Worm (Caenorhabditis elegans) whole organism, mixed stage, embryonic: Measurements from ENCODE around the gene F21C10.19.

Experiments
- bed-3 ChIP-seq: fragments of 200-800 bp; sonication (Bioruptor generic); optimal IDR thresholded peaks from 3 replicates; lab custom pipeline; 2018; ENCODE audit warnings: mild to moderate bottlenecking, missing genetic modification characterization, moderate library complexity, missing compliant biosample characterization
- blmp-1 ChIP-seq: fragments of 150-350 bp; optimal IDR thresholded peaks from 2 replicates; lab custom pipeline; 2014; ENCODE audit warnings: missing biosample characterization, missing genetic modification characterization
- ceh-43 ChIP-seq: fragments of 200-800 bp; sonication (Bioruptor generic); optimal IDR thresholded peaks from 2 replicates; lab custom pipeline; 2018; ENCODE audit warnings: mild to moderate bottlenecking, missing genetic modification characterization, moderate library complexity, missing compliant biosample characterization
- ceh-83 ChIP-seq: fragments of 200-800 bp; sonication (Bioruptor generic); optimal IDR thresholded peaks from 2 replicates; lab custom pipeline; 2018; ENCODE audit warnings: mild to moderate bottlenecking, missing genetic modification characterization, missing compliant biosample characterization
- ces-1 ChIP-seq: fragments of 150-350 bp; optimal IDR thresholded peaks from 2 replicates; lab custom pipeline; 2014; ENCODE audit warnings: missing biosample characterization, missing genetic modification reagents, missing genetic modification characterization
- drap-1 ChIP-seq: fragments of 200-800 bp; sonication (Bioruptor generic); optimal IDR thresholded peaks from 3 replicates; lab custom pipeline; 2018; ENCODE audit warnings: mild to moderate bottlenecking, missing genetic modification characterization, missing compliant biosample characterization
- elt-1 ChIP-seq: sonication (generic microtip); optimal IDR thresholded peaks from 2 replicates; lab custom pipeline; 2017; ENCODE audit warnings: missing genetic modification characterization, mild to moderate bottlenecking, missing compliant biosample characterization, antibody characterized with exemption, moderate library complexity, borderline replicate concordance; ENCODE audit not compliant: insufficient read depth
- elt-3 ChIP-seq: fragments of 150-350 bp; optimal IDR thresholded peaks from 2 replicates; lab custom pipeline; 2014; ENCODE audit warnings: missing biosample characterization, missing genetic modification characterization
- flh-1 ChIP-seq: fragments of 200-800 bp; sonication (Bioruptor generic); optimal IDR thresholded peaks from 2 replicates; lab custom pipeline; 2018; ENCODE audit warnings: mild to moderate bottlenecking, missing genetic modification characterization, moderate library complexity, missing compliant biosample characterization
- ham-2 ChIP-seq: fragments of 200-800 bp; sonication (Bioruptor generic); optimal IDR thresholded peaks from 2 replicates; lab custom pipeline; 2018; ENCODE audit warnings: mild to moderate bottlenecking, missing genetic modification characterization, missing compliant biosample characterization
- hlh-1 ChIP-seq: fragments of 150-350 bp; optimal IDR thresholded peaks from 2 replicates; lab custom pipeline; 2014; ENCODE audit warnings: missing biosample characterization, missing genetic modification reagents, missing genetic modification characterization
- lin-32 ChIP-seq: fragments of 200-800 bp; sonication (Bioruptor generic); optimal IDR thresholded peaks from 2 replicates; lab custom pipeline; 2018; ENCODE audit warnings: mild to moderate bottlenecking, missing genetic modification characterization, missing compliant biosample characterization
- mab-5 ChIP-seq: fragments of 150-350 bp; optimal IDR thresholded peaks from 2 replicates; lab custom pipeline; 2014; ENCODE audit warnings: missing biosample characterization, missing genetic modification characterization
- mep-1 ChIP-seq: fragments of 150-350 bp; optimal IDR thresholded peaks from 2 replicates; lab custom pipeline; 2017; ENCODE audit warnings: missing biosample characterization, missing genetic modification reagents, missing genetic modification characterization, inconsistent platforms
- mls-2 ChIP-seq: sonication (generic microtip); optimal IDR thresholded peaks from 2 replicates; lab custom pipeline; 2016; ENCODE audit warnings: mild to moderate bottlenecking, missing genetic modification characterization, moderate library complexity, missing compliant biosample characterization
- nhr-12 ChIP-seq: fragments of 150-350 bp; optimal IDR thresholded peaks from 2 replicates; lab custom pipeline; 2014; ENCODE audit warnings: missing biosample characterization, missing genetic modification characterization
- nhr-2 ChIP-seq: fragments of 150-350 bp; optimal IDR thresholded peaks from 2 replicates; lab custom pipeline; 2014; ENCODE audit warnings: missing biosample characterization, missing genetic modification characterization
- nhr-28 ChIP-seq: fragments of 150-350 bp; optimal IDR thresholded peaks from 2 replicates; lab custom pipeline; 2014; ENCODE audit warnings: missing biosample characterization, missing genetic modification characterization
- nhr-76 ChIP-seq: sonication (generic microtip); optimal IDR thresholded peaks from 2 replicates; lab custom pipeline; 2017; ENCODE audit warnings: missing biosample characterization, missing genetic modification characterization
- pha-4 ChIP-seq: fragments of 150-350 bp; optimal IDR thresholded peaks from 2 replicates; lab custom pipeline; 2018; ENCODE audit warnings: missing biosample characterization, missing genetic modification reagents, missing genetic modification characterization
- snpc-4 ChIP-seq: fragments of 150-350 bp; optimal IDR thresholded peaks from 2 replicates; lab custom pipeline; 2014; ENCODE audit warnings: missing biosample characterization, missing genetic modification characterization
- sptf-1 ChIP-seq: sonication (generic microtip); optimal IDR thresholded peaks from 2 replicates; lab custom pipeline; 2017; ENCODE audit warnings: mild to moderate bottlenecking, missing genetic modification characterization, moderate library complexity, missing compliant biosample characterization
- tbx-8 ChIP-seq: fragments of 200-800 bp; sonication (Bioruptor generic); optimal IDR thresholded peaks from 2 replicates; lab custom pipeline; 2018; ENCODE audit warnings: mild to moderate bottlenecking, missing genetic modification characterization, moderate library complexity, missing compliant biosample characterization
- unc-120 ChIP-seq: sonication (generic microtip); optimal IDR thresholded peaks from 2 replicates; lab custom pipeline; 2017; ENCODE audit warnings: missing genetic modification characterization, missing compliant biosample characterization; ENCODE audit not compliant: poor library complexity, severe bottlenecking
- unc-62 ChIP-seq: fragments of 150-350 bp; optimal IDR thresholded peaks from 2 replicates; lab custom pipeline; 2014; ENCODE audit warnings: missing biosample characterization, missing genetic modification reagents, missing genetic modification characterization
- zip-8 ChIP-seq: fragments of 150-350 bp; optimal IDR thresholded peaks from 2 replicates; lab custom pipeline; 2014; ENCODE audit warnings: missing biosample characterization, missing genetic modification characterization

The F21C10.19 gene

ce11 chrV:9146849-9147557, 16.1 kb downstream of the F21C10.19 start, which contains the start of gene spl-2:
Gene spl-2, minus strand, starts transcription at chrV:9146899.
- TF ChIP-seq ceh-43 (GFP tag; lab: Kevin White, UChicago) (no peak), elt-1 (tag; lab: Kevin White, UChicago) (peak; percentile 72)

- TF ChIP-seq hlh-1 (tag; lab: Kevin White, UChicago) (no peak), elt-1 (tag; lab: Kevin White, UChicago) (no peak), nhr-76 (tag; lab: Kevin White, UChicago) (no peak), flh-1 (GFP tag; lab: Kevin White, UChicago) (no peak), ces-1 (GFP tag; lab: Kevin White, UChicago) (no peak), mep-1 (tag; lab: Kevin White, UChicago) (no peak), elt-3 (tag; lab: Kevin White, UChicago) (no peak), mls-2 (tag; lab: Kevin White, UChicago) (no peak), blmp-1 (no peak), bed-3 (GFP tag; lab: Kevin White, UChicago) (no peak)
Observed at ce11 chrV:9148151-9148550, 17.3 kb downstream of the F21C10.19 start.

ce11 chrV:9152339-9152738, 21.5 kb downstream of the F21C10.19 start:
- TF ChIP-seq ham-2 (GFP tag; lab: Kevin White, UChicago) (no peak), mab-5 (tag; lab: Kevin White, UChicago) (no peak), nhr-28 (tag; lab: Kevin White, UChicago) (no peak), lin-32 (GFP tag; lab: Kevin White, UChicago) (no peak), flh-1 (GFP tag; lab: Kevin White, UChicago) (no peak), snpc-4 (tag; lab: Kevin White, UChicago) (no peak), ceh-43 (GFP tag; lab: Kevin White, UChicago) (no peak), nhr-2 (tag; lab: Kevin White, UChicago) (no peak), zip-8 (tag; lab: Kevin White, UChicago) (no peak), nhr-12 (tag; lab: Kevin White, UChicago) (no peak), elt-3 (tag; lab: Kevin White, UChicago) (no peak), drap-1 (GFP tag; lab: Kevin White, UChicago) (no peak), ces-1 (GFP tag; lab: Kevin White, UChicago) (no peak), nhr-76 (tag; lab: Kevin White, UChicago) (no peak), unc-120 (no peak), tbx-8 (GFP tag; lab: Kevin White, UChicago) (no peak), mep-1 (tag; lab: Kevin White, UChicago) (no peak)
- TF ChIP-seq, all 35 proteins: peak for 0

ce11 chrV:9154772-9155171, 23.9 kb downstream of the F21C10.19 start, which contains the start of gene B0222.5:
Gene B0222.5, minus strand, starts transcription at chrV:9154872.
- TF ChIP-seq unc-62 (GFP tag; lab: Kevin White, UChicago) (no peak), nhr-2 (tag; lab: Kevin White, UChicago) (no peak), zip-8 (tag; lab: Kevin White, UChicago) (no peak), nhr-28 (tag; lab: Kevin White, UChicago) (no peak), unc-120 (no peak), snpc-4 (tag; lab: Kevin White, UChicago) (no peak), drap-1 (GFP tag; lab: Kevin White, UChicago) (no peak), sptf-1 (tag; lab: Kevin White, UChicago) (no peak), ceh-43 (GFP tag; lab: Kevin White, UChicago) (no peak), elt-1 (tag; lab: Kevin White, UChicago) (no peak)

ce11 chrV:9155616-9156015, 24.8 kb downstream of the F21C10.19 start:
- TF ChIP-seq nhr-2 (tag; lab: Kevin White, UChicago) (no peak), ceh-83 (GFP tag; lab: Kevin White, UChicago) (no peak), mls-2 (tag; lab: Kevin White, UChicago) (no peak)

ce11 chrV:9156679-9157078, 25.8 kb downstream of the F21C10.19 start, which contains the start of gene B0222.15:
Gene B0222.15, minus strand, starts transcription at chrV:9156779.
- no peak for TF ChIP-seq lin-32 (GFP tag; lab: Kevin White, UChicago)
- no peak for TF ChIP-seq ceh-83 (GFP tag; lab: Kevin White, UChicago)
- no peak for TF ChIP-seq pha-4 (tag; lab: Kevin White, UChicago)
- TF ChIP-seq ces-1 (GFP tag; lab: Kevin White, UChicago): no peak
- no peak for TF ChIP-seq drap-1 (GFP tag; lab: Kevin White, UChicago)
